Worm (Caenorhabditis elegans) whole organism, L2 larva: ENCODE results near the gene sos-1.

Source experiments
- C34F6.9 ChIP-seq: fragments of 150-350 bp; optimal IDR thresholded peaks from 2 replicates; lab custom pipeline; 2014; ENCODE audit warnings: missing biosample characterization, missing genetic modification characterization
- F13H6.1 ChIP-seq: sonication (generic microtip); optimal IDR thresholded peaks from 2 replicates; lab custom pipeline; 2016; ENCODE audit warnings: missing genetic modification characterization, missing compliant biosample characterization
- Y55F3AM.14 ChIP-seq: fragments of 200-800 bp; sonication (Bioruptor generic); optimal IDR thresholded peaks from 2 replicates; lab custom pipeline; 2018; ENCODE audit warnings: mild to moderate bottlenecking, missing genetic modification characterization, missing compliant biosample characterization
- ZK546.5 ChIP-seq: sonication (generic microtip); optimal IDR thresholded peaks from 2 replicates; lab custom pipeline; 2017; ENCODE audit warnings: missing biosample characterization, missing genetic modification characterization
- alr-1 ChIP-seq: fragments of 150-350 bp; optimal IDR thresholded peaks from 2 replicates; lab custom pipeline; 2014; ENCODE audit warnings: missing biosample characterization, missing genetic modification characterization
- aly-2 ChIP-seq: fragments of 150-350 bp; optimal IDR thresholded peaks from 2 replicates; lab custom pipeline; 2014; ENCODE audit warnings: missing biosample characterization, missing genetic modification characterization
- ama-1 ChIP-seq: fragments of 150-350 bp; optimal IDR thresholded peaks from 2 replicates; lab custom pipeline; 2018; ENCODE audit warnings: inconsistent platforms
- blmp-1 ChIP-seq: sonication (generic microtip); optimal IDR thresholded peaks from 2 replicates; lab custom pipeline; 2017; ENCODE audit warnings: missing genetic modification characterization, mild to moderate bottlenecking, missing compliant biosample characterization, antibody characterized with exemption, moderate library complexity; ENCODE audit not compliant: insufficient read depth
- ceh-16 ChIP-seq: fragments of 150-350 bp; optimal IDR thresholded peaks from 2 replicates; lab custom pipeline; 2014; ENCODE audit warnings: missing biosample characterization, missing genetic modification characterization
- ceh-82 ChIP-seq: fragments of 150-350 bp; optimal IDR thresholded peaks from 2 replicates; lab custom pipeline; 2014; ENCODE audit warnings: missing biosample characterization, missing genetic modification characterization
- crh-2 ChIP-seq: sonication (generic microtip); optimal IDR thresholded peaks from 2 replicates; lab custom pipeline; 2017; ENCODE audit warnings: missing biosample characterization, missing genetic modification characterization
- dmd-4 ChIP-seq: sonication (generic microtip); optimal IDR thresholded peaks from 2 replicates; lab custom pipeline; 2017; ENCODE audit warnings: missing biosample characterization, missing genetic modification characterization
- egl-27 ChIP-seq: sonication (generic microtip); optimal IDR thresholded peaks from 3 replicates; lab custom pipeline; 2017; ENCODE audit warnings: missing biosample characterization, missing genetic modification reagents, missing genetic modification characterization
- elt-1 ChIP-seq: fragments of 150-350 bp; optimal IDR thresholded peaks from 2 replicates; lab custom pipeline; 2014; ENCODE audit warnings: missing biosample characterization, missing genetic modification characterization
- elt-3 ChIP-seq: sonication (generic microtip); optimal IDR thresholded peaks from 2 replicates; lab custom pipeline; 2017; ENCODE audit warnings: missing biosample characterization, missing genetic modification characterization
- fos-1 ChIP-seq: fragments of 150-350 bp; optimal IDR thresholded peaks from 2 replicates; lab custom pipeline; 2014; ENCODE audit warnings: missing biosample characterization, missing genetic modification characterization
- gmeb-1 ChIP-seq: fragments of 150-350 bp; optimal IDR thresholded peaks from 2 replicates; lab custom pipeline; 2014; ENCODE audit warnings: missing biosample characterization, missing genetic modification characterization
- lin-11 ChIP-seq: fragments of 150-350 bp; sonication (generic microtip); optimal IDR thresholded peaks from 2 replicates; lab custom pipeline; 2014; ENCODE audit warnings: missing biosample characterization, missing genetic modification characterization, inconsistent platforms, mixed read lengths
- lin-13 ChIP-seq: fragments of 150-350 bp; optimal IDR thresholded peaks from 2 replicates; lab custom pipeline; 2014; ENCODE audit warnings: missing biosample characterization, missing genetic modification reagents, missing genetic modification characterization
- lsy-2 ChIP-seq, 2 experiments: fragments of 150-350 bp in 1 of 2; sonication (generic microtip) in 1 of 2; optimal IDR thresholded peaks; 2 replicates each; lab custom pipeline; 2014 to 2017; ENCODE audit warnings: missing biosample characterization in 2 of 2, missing genetic modification characterization in 2 of 2
- mab-5 ChIP-seq: fragments of 150-350 bp; optimal IDR thresholded peaks from 2 replicates; lab custom pipeline; 2014; ENCODE audit warnings: missing biosample characterization, missing genetic modification characterization
- mbf-1 ChIP-seq: sonication (generic microtip); optimal IDR thresholded peaks from 2 replicates; lab custom pipeline; 2017; ENCODE audit warnings: missing biosample characterization, missing genetic modification characterization
- mdl-1 ChIP-seq, 2 experiments: fragments of 150-350 bp in 1 of 2; sonication (generic microtip) in 1 of 2; optimal IDR thresholded peaks; 2 replicates each; lab custom pipeline; 2017; ENCODE audit warnings: missing biosample characterization in 2 of 2, missing genetic modification characterization in 2 of 2
- nhr-10 ChIP-seq: sonication (generic microtip); optimal IDR thresholded peaks from 2 replicates; lab custom pipeline; 2017; ENCODE audit warnings: missing biosample characterization, missing genetic modification characterization
- nhr-12 ChIP-seq: fragments of 150-350 bp; optimal IDR thresholded peaks from 2 replicates; lab custom pipeline; 2014; ENCODE audit warnings: missing biosample characterization, missing genetic modification characterization
- nhr-129 ChIP-seq: fragments of 150-350 bp; optimal IDR thresholded peaks from 2 replicates; lab custom pipeline; 2014; ENCODE audit warnings: missing biosample characterization, missing genetic modification characterization
- nhr-21 ChIP-seq: fragments of 150-350 bp; optimal IDR thresholded peaks from 2 replicates; lab custom pipeline; 2014; ENCODE audit warnings: missing biosample characterization, missing genetic modification characterization
- nhr-237 ChIP-seq: fragments of 150-350 bp; optimal IDR thresholded peaks from 2 replicates; lab custom pipeline; 2014; ENCODE audit warnings: missing biosample characterization, missing genetic modification characterization
- nhr-25 ChIP-seq: fragments of 150-350 bp; sonication (generic microtip); optimal IDR thresholded peaks from 3 replicates; lab custom pipeline; 2014; ENCODE audit warnings: missing biosample characterization, missing genetic modification characterization
- nhr-6 ChIP-seq: fragments of 150-350 bp; optimal IDR thresholded peaks from 2 replicates; lab custom pipeline; 2014; ENCODE audit warnings: missing biosample characterization, missing genetic modification characterization
- nhr-77 ChIP-seq: fragments of 150-350 bp; optimal IDR thresholded peaks from 2 replicates; lab custom pipeline; 2014; ENCODE audit warnings: missing biosample characterization, missing genetic modification characterization
- sem-4 ChIP-seq: fragments of 150-350 bp; optimal IDR thresholded peaks from 2 replicates; lab custom pipeline; 2014; ENCODE audit warnings: missing biosample characterization, missing genetic modification reagents, missing genetic modification characterization
- skn-1 ChIP-seq: sonication (generic microtip); optimal IDR thresholded peaks from 2 replicates; lab custom pipeline; 2017; ENCODE audit warnings: missing biosample characterization, missing genetic modification characterization
- sma-3 ChIP-seq: sonication (generic microtip); optimal IDR thresholded peaks from 2 replicates; lab custom pipeline; 2016; ENCODE audit warnings: missing genetic modification reagents, missing genetic modification characterization, missing compliant biosample characterization
- sma-9 ChIP-seq, 2 experiments: fragments of 150-350 bp in 1 of 2; sonication (generic microtip) in 1 of 2; optimal IDR thresholded peaks; 2 replicates each; lab custom pipeline; 2014 to 2016; ENCODE audit warnings: missing genetic modification characterization in 2 of 2, mild to moderate bottlenecking in 1 of 2, missing biosample characterization in 1 of 2, missing compliant biosample characterization in 1 of 2, missing genetic modification reagents in 1 of 2, moderate library complexity in 1 of 2
- snpc-4 ChIP-seq: fragments of 150-350 bp; optimal IDR thresholded peaks from 2 replicates; lab custom pipeline; 2014; ENCODE audit warnings: missing biosample characterization, missing genetic modification characterization
- unc-39 ChIP-seq: fragments of 150-350 bp; optimal IDR thresholded peaks from 2 replicates; lab custom pipeline; 2014; ENCODE audit warnings: missing biosample characterization, missing genetic modification characterization
- unc-55 ChIP-seq: fragments of 150-350 bp; sonication (generic microtip); optimal IDR thresholded peaks from 3 replicates; lab custom pipeline; 2014; ENCODE audit warnings: missing biosample characterization, missing genetic modification reagents, missing genetic modification characterization
- unc-62 ChIP-seq: fragments of 150-350 bp; optimal IDR thresholded peaks from 2 replicates; lab custom pipeline; 2014; ENCODE audit warnings: missing biosample characterization, missing genetic modification reagents, missing genetic modification characterization
- zag-1 ChIP-seq: fragments of 150-350 bp; optimal IDR thresholded peaks from 2 replicates; lab custom pipeline; 2014; ENCODE audit warnings: missing biosample characterization, missing genetic modification characterization
- ztf-1 ChIP-seq: fragments of 200-800 bp; sonication (Bioruptor generic); conservative IDR thresholded peaks from 2 replicates; pipeline ENCODE4 v1.3.6; 2022; ENCODE audit warnings: missing genetic modification characterization, missing compliant biosample characterization
- ztf-11 ChIP-seq: sonication (generic microtip); optimal IDR thresholded peaks from 2 replicates; lab custom pipeline; 2017; ENCODE audit warnings: missing biosample characterization, missing genetic modification characterization
- ztf-4 ChIP-seq: fragments of 150-350 bp; optimal IDR thresholded peaks from 2 replicates; lab custom pipeline; 2014; ENCODE audit warnings: missing biosample characterization, missing genetic modification characterization

The sos-1 gene

DNA sequence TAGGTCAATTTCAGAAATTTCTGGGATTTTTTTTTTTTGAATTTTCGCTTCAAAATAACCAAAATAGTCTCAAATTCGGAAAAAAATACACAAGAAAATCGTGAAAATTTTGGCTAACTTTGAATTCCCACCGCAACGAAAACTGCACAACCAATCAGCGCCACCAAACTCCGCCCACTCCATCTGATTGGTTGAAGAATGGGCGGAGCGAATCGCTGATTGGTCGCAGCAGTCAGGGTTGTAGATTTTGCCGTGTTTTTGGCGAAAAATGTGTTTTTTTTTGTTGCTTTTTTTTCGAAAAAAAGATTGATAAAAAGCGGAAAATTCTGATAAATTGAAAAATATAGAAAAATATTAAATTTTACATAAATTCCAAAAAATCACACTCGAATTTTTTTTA lies 2.2 kb downstream of the sos-1 start:
- no peak for TF ChIP-seq ceh-16 (tag; lab: Kevin White, UChicago)
- TF ChIP-seq lin-11 (tag; lab: Kevin White, UChicago), result no peak
- TF ChIP-seq aly-2 (tag; lab: Kevin White, UChicago), result no peak
- no peak for TF ChIP-seq sma-3 (GFP tag; lab: Kevin White, UChicago)
- TF ChIP-seq Y55F3AM.14 (GFP tag; lab: Kevin White, UChicago), result no peak
- no peak for TF ChIP-seq fos-1 (tag; lab: Kevin White, UChicago)
- no peak for TF ChIP-seq ztf-4 (tag; lab: Kevin White, UChicago)
- no peak for TF ChIP-seq mdl-1 (tag; optimal IDR thresholded peaks at IDR 0.05; lab: Kevin White, UChicago)
- no peak for TF ChIP-seq nhr-77
- TF ChIP-seq unc-62, result no peak

DNA sequence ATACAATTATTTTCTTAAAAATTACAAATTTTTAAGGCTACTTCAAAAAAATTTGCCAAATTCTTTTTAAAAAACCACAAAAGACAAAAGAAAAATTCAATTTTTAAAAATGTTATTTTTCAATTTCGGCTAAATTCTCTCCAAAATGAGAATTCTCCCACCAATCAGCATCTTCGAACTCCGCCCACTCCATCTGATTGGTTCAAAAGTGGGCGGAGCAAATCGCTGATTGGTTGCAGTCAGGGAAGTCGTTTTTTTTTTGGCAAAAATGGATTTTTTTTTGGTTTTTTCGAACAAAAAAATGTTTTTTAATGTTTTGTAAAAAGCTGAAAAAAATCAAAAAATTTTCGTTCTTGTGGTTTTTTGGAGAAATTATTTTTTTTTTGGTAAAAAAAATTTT lies 9.2 kb downstream of the sos-1 start:
- no peak for TF ChIP-seq egl-27 (tag; lab: Kevin White, UChicago)
- TF ChIP-seq gmeb-1 (tag; lab: Kevin White, UChicago), result no peak
- TF ChIP-seq C34F6.9 (tag; lab: Kevin White, UChicago), result no peak
- no peak for TF ChIP-seq elt-1 (tag; lab: Kevin White, UChicago)
- no peak for TF ChIP-seq fos-1 (tag; lab: Kevin White, UChicago)
- TF ChIP-seq F13H6.1 (tag; lab: Kevin White, UChicago), result no peak
- TF ChIP-seq nhr-21, result no peak
- no peak for TF ChIP-seq dmd-4
- no peak for TF ChIP-seq elt-3 (tag; lab: Kevin White, UChicago)
- TF ChIP-seq blmp-1, result no peak
- TF ChIP-seq snpc-4, result no peak
- no peak for TF ChIP-seq zag-1 (tag; lab: Kevin White, UChicago)
- TF ChIP-seq skn-1 (tag; lab: Kevin White, UChicago), result no peak
- TF ChIP-seq lin-13 (GFP tag; lab: Kevin White, UChicago), result no peak
- TF ChIP-seq ZK546.5 (tag; lab: Kevin White, UChicago), result no peak
- TF ChIP-seq ama-1 (lab: Kevin White, UChicago), result no peak
- no peak for TF ChIP-seq nhr-237 (tag; lab: Kevin White, UChicago)
- TF ChIP-seq unc-55 (GFP tag; lab: Kevin White, UChicago), result no peak
- no peak for TF ChIP-seq alr-1 (tag; lab: Kevin White, UChicago)

DNA sequence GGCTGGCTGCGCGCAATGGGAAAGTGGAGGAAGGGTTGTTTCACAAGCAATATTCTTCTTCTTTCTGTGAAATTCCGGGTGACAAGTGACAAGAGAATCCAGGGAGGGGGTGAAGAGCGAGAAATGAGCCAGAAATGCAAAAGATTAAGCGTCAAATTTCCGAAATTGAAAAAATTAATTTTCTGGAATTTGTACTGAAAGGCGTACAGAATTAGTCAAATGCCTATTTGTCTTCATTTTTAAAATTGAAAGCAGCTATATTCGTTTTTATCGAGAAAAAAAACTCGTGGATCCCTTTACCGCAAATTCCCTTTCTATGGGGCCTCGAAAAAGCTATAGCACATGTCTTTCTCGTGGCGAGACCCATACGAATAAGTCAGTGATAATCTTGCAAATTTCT lies 13.4 kb downstream of the sos-1 start:
- TF ChIP-seq ceh-82 (tag; lab: Kevin White, UChicago) (no peak), Y55F3AM.14 (GFP tag; lab: Kevin White, UChicago) (no peak), sma-9 (GFP tag; optimal IDR thresholded peaks at IDR 0.05; lab: Kevin White, UChicago) (no peak), sma-9 (tag; optimal IDR thresholded peaks at IDR 0.05; lab: Kevin White, UChicago) (no peak), lsy-2 (tag; optimal IDR thresholded peaks at IDR 0.05; lab: Kevin White, UChicago) (no peak), ztf-4 (tag; lab: Kevin White, UChicago) (no peak), ZK546.5 (tag; lab: Kevin White, UChicago) (no peak), mdl-1 (tag; optimal IDR thresholded peaks at IDR 0.05; lab: Kevin White, UChicago) (no peak), crh-2 (tag; lab: Kevin White, UChicago) (no peak), ceh-16 (tag; lab: Kevin White, UChicago) (no peak), unc-39 (tag; lab: Kevin White, UChicago) (no peak), nhr-10 (tag; lab: Kevin White, UChicago) (no peak), nhr-6 (tag; lab: Kevin White, UChicago) (no peak), nhr-77 (no peak), sma-3 (GFP tag; lab: Kevin White, UChicago) (no peak), mbf-1 (tag; lab: Kevin White, UChicago) (no peak), nhr-12 (tag; lab: Kevin White, UChicago) (no peak), ztf-11 (tag; lab: Kevin White, UChicago) (no peak), elt-3 (tag; lab: Kevin White, UChicago) (no peak), nhr-25 (no peak), snpc-4 (no peak)

DNA sequence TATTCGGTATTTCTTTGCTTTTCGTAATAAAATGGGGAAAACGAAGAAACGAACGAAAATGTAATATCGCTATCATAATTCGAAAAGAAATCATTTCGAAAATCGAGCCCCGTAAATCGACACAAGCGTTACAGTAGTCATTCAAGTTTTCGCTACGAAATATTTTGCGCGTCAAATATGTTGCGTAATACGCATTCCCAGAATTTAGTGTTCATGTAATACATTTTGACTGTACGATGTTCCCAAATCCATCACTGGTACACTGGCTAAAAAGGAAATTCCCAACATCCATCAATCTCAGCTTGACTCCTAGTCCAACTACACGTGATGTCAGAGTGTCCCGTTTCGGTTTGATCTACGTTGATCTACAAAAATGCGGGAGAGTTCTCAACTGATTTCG lies 21.2 kb downstream of the sos-1 start:
- TF ChIP-seq ztf-1 (GFP tag; lab: Robert Waterston, UW) (no peak), unc-62 (no peak), egl-27 (tag; lab: Kevin White, UChicago) (no peak), lin-13 (GFP tag; lab: Kevin White, UChicago) (no peak), sem-4 (tag; lab: Kevin White, UChicago) (no peak), sma-3 (GFP tag; lab: Kevin White, UChicago) (no peak), ceh-82 (tag; lab: Kevin White, UChicago) (no peak), lin-11 (tag; lab: Kevin White, UChicago) (no peak), nhr-237 (tag; lab: Kevin White, UChicago) (no peak), fos-1 (tag; lab: Kevin White, UChicago) (no peak), mdl-1 (tag; optimal IDR thresholded peaks at IDR 0.05; lab: Kevin White, UChicago) (no peak), nhr-6 (tag; lab: Kevin White, UChicago) (no peak), nhr-129 (no peak), elt-1 (tag; lab: Kevin White, UChicago) (no peak), F13H6.1 (tag; lab: Kevin White, UChicago) (no peak), mab-5 (tag; lab: Kevin White, UChicago) (no peak), nhr-12 (tag; lab: Kevin White, UChicago) (no peak), alr-1 (tag; lab: Kevin White, UChicago) (no peak), ztf-11 (tag; lab: Kevin White, UChicago) (no peak), ceh-16 (tag; lab: Kevin White, UChicago) (no peak)
